Worm (Caenorhabditis elegans) whole organism, L1 larva: ENCODE data around the gene pqn-10.
A peak's percentile ranks its signal among the peaks of the same experiment; 100 is the strongest.

Source experiments
- C04F5.9 ChIP-seq: sonication (generic microtip); optimal IDR thresholded peaks from 2 replicates; lab custom pipeline; 2016; ENCODE audit warnings: missing genetic modification characterization, missing compliant biosample characterization
- F16B12.6 ChIP-seq: fragments of 150-350 bp; optimal IDR thresholded peaks from 2 replicates; lab custom pipeline; 2014; ENCODE audit warnings: missing biosample characterization, missing genetic modification characterization
- Y116A8C.19 ChIP-seq: sonication (generic microtip); optimal IDR thresholded peaks from 2 replicates; lab custom pipeline; 2016; ENCODE audit warnings: missing compliant biosample characterization, missing genetic modification characterization, borderline replicate concordance
- aha-1 ChIP-seq: fragments of 150-350 bp; optimal IDR thresholded peaks from 2 replicates; lab custom pipeline; 2014; ENCODE audit warnings: missing biosample characterization, missing genetic modification characterization
- alr-1 ChIP-seq: fragments of 200-800 bp; sonication (Bioruptor generic); optimal IDR thresholded peaks from 2 replicates; lab custom pipeline; 2018; ENCODE audit warnings: borderline replicate concordance, mild to moderate bottlenecking, missing genetic modification characterization, missing compliant biosample characterization
- ceh-90 ChIP-seq: sonication (generic microtip); optimal IDR thresholded peaks from 2 replicates; lab custom pipeline; 2016; ENCODE audit warnings: missing genetic modification characterization, missing compliant biosample characterization
- efl-1 ChIP-seq, 4 experiments: fragments of 150-350 bp; optimal IDR thresholded peaks in 3 of 4; peaks in 1 of 4; 1 replicate in 1 of 4; 2 replicates in 3 of 4; lab custom pipeline; 2014; ENCODE audit warnings: missing biosample characterization in 2 of 4, missing genetic modification characterization in 2 of 4, missing genetic modification reagents in 2 of 4
- efl-3 ChIP-seq: fragments of 200-800 bp; sonication (Bioruptor generic); optimal IDR thresholded peaks from 2 replicates; lab custom pipeline; 2018; ENCODE audit warnings: mild to moderate bottlenecking, missing genetic modification characterization, missing compliant biosample characterization
- egl-13 ChIP-seq: sonication (generic microtip); optimal IDR thresholded peaks from 2 replicates; lab custom pipeline; 2016; ENCODE audit warnings: missing genotype, missing genetic modification reagents, missing genetic modification characterization, missing compliant biosample characterization
- egl-27 ChIP-seq, 2 experiments: fragments of 150-350 bp in 1 of 2; sonication (generic microtip); optimal IDR thresholded peaks; 3 replicates each; lab custom pipeline; 2017 to 2018; ENCODE audit warnings: missing biosample characterization in 2 of 2, missing genetic modification characterization in 2 of 2, missing genetic modification reagents in 2 of 2
- fkh-10 ChIP-seq: sonication (generic microtip); optimal IDR thresholded peaks from 2 replicates; lab custom pipeline; 2017; ENCODE audit warnings: missing biosample characterization, missing genetic modification reagents, missing genetic modification characterization
- fkh-4 ChIP-seq: sonication (generic microtip); optimal IDR thresholded peaks from 2 replicates; lab custom pipeline; 2016; ENCODE audit warnings: missing compliant biosample characterization, missing genetic modification characterization, borderline replicate concordance
- fos-1 ChIP-seq: fragments of 150-350 bp; optimal IDR thresholded peaks from 2 replicates; lab custom pipeline; 2014; ENCODE audit warnings: missing biosample characterization, missing genetic modification characterization
- hpl-2 ChIP-seq: fragments of 150-350 bp; optimal IDR thresholded peaks from 2 replicates; lab custom pipeline; 2014; ENCODE audit warnings: missing biosample characterization, missing genetic modification reagents, missing genetic modification characterization
- isw-1 ChIP-seq: fragments of 200-800 bp; sonication (Bioruptor generic); IDR thresholded peaks from 2 replicates; pipeline ENCODE4 v1.3.6; 2022; ENCODE audit warnings: missing genetic modification characterization, missing compliant biosample characterization
- jun-1 ChIP-seq: fragments of 150-350 bp; optimal IDR thresholded peaks from 2 replicates; lab custom pipeline; 2014; ENCODE audit warnings: missing biosample characterization, missing genetic modification reagents, missing genetic modification characterization
- lin-13 ChIP-seq: fragments of 150-350 bp; optimal IDR thresholded peaks from 2 replicates; lab custom pipeline; 2014; ENCODE audit warnings: missing biosample characterization, missing genetic modification reagents, missing genetic modification characterization
- lin-35 ChIP-seq, 2 experiments: fragments of 150-350 bp; optimal IDR thresholded peaks; 2 replicates each; lab custom pipeline; 2014; ENCODE audit warnings: missing biosample characterization in 2 of 2, missing genetic modification characterization in 2 of 2, missing genetic modification reagents in 2 of 2
- lin-39 ChIP-seq: fragments of 150-350 bp; optimal IDR thresholded peaks from 2 replicates; lab custom pipeline; 2014; ENCODE audit warnings: missing biosample characterization, missing genetic modification reagents, missing genetic modification characterization
- lir-3 ChIP-seq: sonication (generic microtip); optimal IDR thresholded peaks from 2 replicates; lab custom pipeline; 2016; ENCODE audit warnings: mild to moderate bottlenecking, missing genetic modification characterization, moderate library complexity, missing compliant biosample characterization; ENCODE audit not compliant: poor library complexity
- lsy-2 ChIP-seq, 2 experiments: fragments of 150-350 bp; optimal IDR thresholded peaks; 2 replicates each; lab custom pipeline; 2014; ENCODE audit warnings: missing biosample characterization in 2 of 2, missing genetic modification characterization in 2 of 2
- mab-9 ChIP-seq: fragments of 200-800 bp; sonication (Bioruptor generic); IDR thresholded peaks from 2 replicates; pipeline ENCODE4 v1.3.6; 2022; ENCODE audit warnings: missing genetic modification reagents, missing genetic modification characterization, missing compliant biosample characterization
- mep-1 ChIP-seq: fragments of 150-350 bp; optimal IDR thresholded peaks from 2 replicates; lab custom pipeline; 2014; ENCODE audit warnings: missing biosample characterization, missing genetic modification characterization
- nhr-11 ChIP-seq: fragments of 150-350 bp; optimal IDR thresholded peaks from 2 replicates; lab custom pipeline; 2014; ENCODE audit warnings: missing biosample characterization, missing genetic modification characterization
- nhr-12 ChIP-seq: sonication (generic microtip); optimal IDR thresholded peaks from 2 replicates; lab custom pipeline; 2017; ENCODE audit warnings: missing biosample characterization, missing genetic modification characterization
- nhr-19 ChIP-seq: fragments of 200-800 bp; sonication (Bioruptor generic); conservative IDR thresholded peaks from 2 replicates; pipeline ENCODE4 v1.3.6; 2022; ENCODE audit warnings: missing genetic modification characterization, missing compliant biosample characterization
- nhr-237 ChIP-seq: fragments of 150-350 bp; optimal IDR thresholded peaks from 2 replicates; lab custom pipeline; 2014; ENCODE audit warnings: missing biosample characterization, missing genetic modification characterization
- nhr-47 ChIP-seq: sonication (generic microtip); optimal IDR thresholded peaks from 2 replicates; lab custom pipeline; 2016; ENCODE audit warnings: mild to moderate bottlenecking, missing genetic modification characterization, moderate library complexity, missing compliant biosample characterization
- nhr-71 ChIP-seq: sonication (generic microtip); optimal IDR thresholded peaks from 2 replicates; lab custom pipeline; 2016; ENCODE audit warnings: mild to moderate bottlenecking, missing genetic modification characterization, moderate library complexity, missing compliant biosample characterization
- nhr-84 ChIP-seq: sonication (generic microtip); optimal IDR thresholded peaks from 2 replicates; lab custom pipeline; 2017; ENCODE audit warnings: missing biosample characterization, missing genetic modification characterization
- nhr-85 ChIP-seq: sonication (generic microtip); peaks from one replicate; lab custom pipeline; 2016; ENCODE audit warnings: missing genetic modification characterization, inconsistent platforms, missing compliant biosample characterization
- pag-3 ChIP-seq: sonication (generic microtip); optimal IDR thresholded peaks from 2 replicates; lab custom pipeline; 2017; ENCODE audit warnings: missing genetic modification characterization, mild to moderate bottlenecking, missing compliant biosample characterization, antibody characterized with exemption, borderline replicate concordance; ENCODE audit not compliant: insufficient read depth
- skn-1 ChIP-seq: fragments of 150-350 bp; optimal IDR thresholded peaks from 2 replicates; lab custom pipeline; 2014; ENCODE audit warnings: missing biosample characterization, missing genetic modification characterization
- snpc-4 ChIP-seq: fragments of 150-350 bp; optimal IDR thresholded peaks from 2 replicates; lab custom pipeline; 2014; ENCODE audit warnings: missing biosample characterization, missing genetic modification characterization
- sox-4 ChIP-seq: sonication (generic microtip); optimal IDR thresholded peaks from 2 replicates; lab custom pipeline; 2016; ENCODE audit warnings: missing genetic modification characterization, missing compliant biosample characterization
- sptf-1 ChIP-seq: fragments of 150-350 bp; optimal IDR thresholded peaks from 2 replicates; lab custom pipeline; 2014; ENCODE audit warnings: missing biosample characterization, missing genetic modification characterization
- unc-130 ChIP-seq: fragments of 150-350 bp; optimal IDR thresholded peaks from 2 replicates; lab custom pipeline; 2017; ENCODE audit warnings: missing biosample characterization, missing genetic modification characterization, inconsistent platforms
- unc-30 ChIP-seq: sonication (generic microtip); optimal IDR thresholded peaks from 2 replicates; lab custom pipeline; 2017; ENCODE audit warnings: missing biosample characterization, missing genetic modification characterization
- unc-62 ChIP-seq: fragments of 150-350 bp; optimal IDR thresholded peaks from 2 replicates; lab custom pipeline; 2014; ENCODE audit warnings: missing biosample characterization, missing genetic modification reagents, missing genetic modification characterization
- unc-86 ChIP-seq: sonication (generic microtip); optimal IDR thresholded peaks from 2 replicates; lab custom pipeline; 2016; ENCODE audit warnings: missing genetic modification characterization, missing compliant biosample characterization
- unc-98 ChIP-seq: fragments of 200-800 bp; sonication (Bioruptor generic); IDR thresholded peaks from 2 replicates; pipeline ENCODE4 v1.3.6; 2022; ENCODE audit warnings: missing genetic modification characterization, missing compliant biosample characterization
- zag-1 ChIP-seq: fragments of 150-350 bp; optimal IDR thresholded peaks from 2 replicates; lab custom pipeline; 2014; ENCODE audit warnings: missing biosample characterization, missing genetic modification characterization

Gene pqn-10

DNA sequence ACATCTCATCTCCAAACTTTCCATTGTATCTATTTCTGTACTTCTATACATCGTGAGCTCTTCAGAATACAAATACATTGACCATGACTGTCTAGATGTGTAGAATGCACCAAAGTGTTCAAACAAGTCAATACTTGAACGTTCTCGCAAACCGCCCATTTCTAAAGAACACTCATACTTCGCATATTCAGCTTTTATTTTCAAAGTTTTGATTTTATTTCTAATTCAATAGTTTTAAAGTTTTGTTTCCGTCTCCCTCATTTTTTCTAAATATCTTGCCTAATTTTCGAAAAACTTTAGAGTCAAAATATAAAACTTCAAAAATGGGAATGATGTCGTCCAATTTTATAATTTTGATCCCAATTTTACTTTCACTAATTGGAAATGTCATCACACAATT lies at the start of gene pqn-10:
Gene pqn-10, plus strand, starts transcription at position 301 of the 400 bp plus-strand sequence.
- TF ChIP-seq nhr-19 (GFP tag; lab: Robert Waterston, UW) (no peak), alr-1 (no peak), mab-9 (no peak), nhr-84 (no peak), unc-86 (no peak), fkh-4 (tag; lab: Kevin White, UChicago) (no peak)

ce11 chrIII:6478256-6479004 lies 49.6 kb upstream of the pqn-10 start, which contains the start of gene zip-8:
Gene zip-8, plus strand, starts transcription at chrIII:6478955.
- TF ChIP-seq skn-1 = no peak
- TF ChIP-seq nhr-12 (tag; lab: Kevin White, UChicago) = no peak
- TF ChIP-seq sox-4 (tag; lab: Kevin White, UChicago) = no peak
- TF ChIP-seq aha-1 (tag; lab: Kevin White, UChicago) = no peak
- no peak for TF ChIP-seq unc-98 (GFP tag; lab: Robert Waterston, UW)
- TF ChIP-seq jun-1 = no peak
- no peak for TF ChIP-seq egl-13 (tag; lab: Kevin White, UChicago)
- TF ChIP-seq isw-1 (GFP tag; lab: Robert Waterston, UW) = no peak
- TF ChIP-seq unc-30 = no peak
- no peak for TF ChIP-seq sptf-1
- TF ChIP-seq lsy-2 (tag; optimal IDR thresholded peaks at IDR 0.05; lab: Kevin White, UChicago) = no peak
- TF ChIP-seq lin-13 (GFP tag; lab: Kevin White, UChicago) = no peak
- TF ChIP-seq F16B12.6 (tag; lab: Kevin White, UChicago) = no peak

DNA sequence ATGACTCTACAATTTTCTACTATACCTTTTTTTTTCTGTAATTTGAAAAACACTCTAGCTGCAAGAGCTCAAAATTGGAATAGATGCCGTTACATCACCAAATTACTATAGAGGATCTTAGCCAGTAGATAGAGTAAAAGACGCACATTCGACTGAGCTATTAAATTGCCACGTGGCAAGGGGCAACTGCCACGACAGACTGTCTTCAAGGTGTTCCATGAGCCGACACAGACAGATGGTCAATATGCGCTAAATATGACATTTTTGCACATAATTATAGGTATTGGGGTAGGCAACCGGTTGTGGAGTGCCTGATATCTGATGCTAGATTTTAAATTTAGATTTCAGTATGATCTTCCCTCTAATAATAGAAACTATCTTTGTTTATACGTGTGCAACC lies 48.6 kb upstream of the pqn-10 start:
- no peak for TF ChIP-seq efl-1 (optimal IDR thresholded peaks at IDR 0.05; lab: Kevin White, UChicago)
- TF ChIP-seq efl-1 (GFP tag; optimal IDR thresholded peaks at IDR 0.05 in 1 of 2; lab: Kevin White, UChicago) = no peak
- no peak for TF ChIP-seq C04F5.9 (tag; lab: Kevin White, UChicago)
- TF ChIP-seq lsy-2 (tag; optimal IDR thresholded peaks at IDR 0.05; lab: Kevin White, UChicago) = no peak
- no peak for TF ChIP-seq nhr-85
- no peak for TF ChIP-seq nhr-84
- no peak for TF ChIP-seq Y116A8C.19 (tag; lab: Kevin White, UChicago)

DNA sequence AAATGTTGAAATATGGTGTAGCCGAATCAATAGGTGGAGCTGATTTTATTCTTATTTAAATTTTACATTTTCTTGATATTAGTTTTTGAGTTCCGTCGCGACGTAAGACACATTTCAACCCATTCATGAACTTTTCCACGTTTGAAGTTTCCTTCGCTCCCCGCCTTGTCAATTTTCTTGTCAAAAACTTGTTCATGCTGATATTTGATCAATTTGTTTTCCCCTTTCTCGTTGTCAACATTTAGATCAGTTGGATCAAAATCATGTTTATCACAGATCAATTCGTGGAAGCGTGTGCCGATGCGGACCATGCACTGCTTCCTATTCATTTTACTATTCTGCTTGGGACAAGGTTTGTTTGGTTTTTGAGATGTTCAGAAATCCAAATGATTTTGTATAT lies 45.1 kb upstream of the pqn-10 start, which contains the start of gene chtb-2:
Gene chtb-2, plus strand, starts transcription at position 301 of the 400 bp plus-strand sequence.
- TF ChIP-seq jun-1 = no peak
- TF ChIP-seq isw-1 (GFP tag; lab: Robert Waterston, UW) = no peak
- TF ChIP-seq efl-3 (GFP tag; lab: Kevin White, UChicago) = no peak

ce11 chrIII:6488916-6489315 lies 39.1 kb upstream of the pqn-10 start:
- TF ChIP-seq nhr-85 (peak; percentile 79), F16B12.6 (tag; lab: Kevin White, UChicago) (peak; percentile 95), fkh-10 (GFP tag; lab: Kevin White, UChicago) (no peak), hpl-2 (GFP tag; lab: Kevin White, UChicago) (no peak), lin-39 (tag; lab: Kevin White, UChicago) (no peak), ceh-90 (tag; lab: Kevin White, UChicago) (no peak), mep-1 (tag; lab: Kevin White, UChicago) (peak; percentile 36), unc-98 (GFP tag; lab: Robert Waterston, UW) (no peak), snpc-4 (tag; lab: Kevin White, UChicago) (peak; percentile 16), fos-1 (tag; lab: Kevin White, UChicago) (peak; percentile 28), unc-30 (no peak), nhr-71 (peak; percentile 65), lin-13 (GFP tag; lab: Kevin White, UChicago) (peak; percentile 16), nhr-84 (no peak), nhr-11 (tag; lab: Kevin White, UChicago) (no peak), nhr-237 (no peak), unc-130 (no peak), zag-1 (tag; lab: Kevin White, UChicago) (no peak), lir-3 (tag; lab: Kevin White, UChicago) (no peak), fkh-4 (tag; lab: Kevin White, UChicago) (no peak), efl-1 (optimal IDR thresholded peaks at IDR 0.05; lab: Kevin White, UChicago) (peak; percentile 64 to 77), efl-1 (GFP tag; optimal IDR thresholded peaks at IDR 0.05 in 1 of 2; lab: Kevin White, UChicago) (peak; percentile 72 to 96), sptf-1 (no peak), nhr-47 (tag; lab: Kevin White, UChicago) (no peak), egl-27 (tag; optimal IDR thresholded peaks at IDR 0.05; lab: Kevin White, UChicago) (no peak), C04F5.9 (tag; lab: Kevin White, UChicago) (no peak), unc-62 (GFP tag; lab: Kevin White, UChicago) (no peak), lsy-2 (tag; optimal IDR thresholded peaks at IDR 0.05; lab: Kevin White, UChicago) (peak; percentile 72 to 76), lin-35 (GFP tag; optimal IDR thresholded peaks at IDR 0.05; lab: Kevin White, UChicago) (peak; percentile 54 to 64), pag-3 (tag; lab: Kevin White, UChicago) (no peak)
